Worm (Caenorhabditis elegans) whole organism, mixed stage, embryonic: ENCODE measurements around the gene AH9.3.
A peak's percentile ranks its signal among the peaks of the same experiment; 100 is the strongest.

Experiments used
- M03D4.4 ChIP-seq: sonication (generic microtip); optimal IDR thresholded peaks from 2 replicates; lab custom pipeline; 2017; ENCODE audit warnings: mild to moderate bottlenecking, missing genetic modification characterization, missing compliant biosample characterization
- bed-3 ChIP-seq: fragments of 200-800 bp; sonication (Bioruptor generic); optimal IDR thresholded peaks from 3 replicates; lab custom pipeline; 2018; ENCODE audit warnings: mild to moderate bottlenecking, missing genetic modification characterization, moderate library complexity, missing compliant biosample characterization
- blmp-1 ChIP-seq: fragments of 150-350 bp; optimal IDR thresholded peaks from 2 replicates; lab custom pipeline; 2014; ENCODE audit warnings: missing biosample characterization, missing genetic modification characterization
- ceh-43 ChIP-seq: fragments of 200-800 bp; sonication (Bioruptor generic); optimal IDR thresholded peaks from 2 replicates; lab custom pipeline; 2018; ENCODE audit warnings: mild to moderate bottlenecking, missing genetic modification characterization, moderate library complexity, missing compliant biosample characterization
- ceh-83 ChIP-seq: fragments of 200-800 bp; sonication (Bioruptor generic); optimal IDR thresholded peaks from 2 replicates; lab custom pipeline; 2018; ENCODE audit warnings: mild to moderate bottlenecking, missing genetic modification characterization, missing compliant biosample characterization
- ces-1 ChIP-seq: fragments of 150-350 bp; optimal IDR thresholded peaks from 2 replicates; lab custom pipeline; 2014; ENCODE audit warnings: missing biosample characterization, missing genetic modification reagents, missing genetic modification characterization
- cnd-1 ChIP-seq: fragments of 200-800 bp; sonication (Bioruptor generic); optimal IDR thresholded peaks from 2 replicates; lab custom pipeline; 2018; ENCODE audit warnings: mild to moderate bottlenecking, missing genetic modification characterization, missing compliant biosample characterization
- drap-1 ChIP-seq: fragments of 200-800 bp; sonication (Bioruptor generic); optimal IDR thresholded peaks from 3 replicates; lab custom pipeline; 2018; ENCODE audit warnings: mild to moderate bottlenecking, missing genetic modification characterization, missing compliant biosample characterization
- elt-1 ChIP-seq: sonication (generic microtip); optimal IDR thresholded peaks from 2 replicates; lab custom pipeline; 2017; ENCODE audit warnings: missing genetic modification characterization, mild to moderate bottlenecking, missing compliant biosample characterization, antibody characterized with exemption, moderate library complexity, borderline replicate concordance; ENCODE audit not compliant: insufficient read depth
- elt-3 ChIP-seq: fragments of 150-350 bp; optimal IDR thresholded peaks from 2 replicates; lab custom pipeline; 2014; ENCODE audit warnings: missing biosample characterization, missing genetic modification characterization
- flh-1 ChIP-seq: fragments of 200-800 bp; sonication (Bioruptor generic); optimal IDR thresholded peaks from 2 replicates; lab custom pipeline; 2018; ENCODE audit warnings: mild to moderate bottlenecking, missing genetic modification characterization, moderate library complexity, missing compliant biosample characterization
- ham-2 ChIP-seq: fragments of 200-800 bp; sonication (Bioruptor generic); optimal IDR thresholded peaks from 2 replicates; lab custom pipeline; 2018; ENCODE audit warnings: mild to moderate bottlenecking, missing genetic modification characterization, missing compliant biosample characterization
- hlh-1 ChIP-seq: fragments of 150-350 bp; optimal IDR thresholded peaks from 2 replicates; lab custom pipeline; 2014; ENCODE audit warnings: missing biosample characterization, missing genetic modification reagents, missing genetic modification characterization
- lin-32 ChIP-seq: fragments of 200-800 bp; sonication (Bioruptor generic); optimal IDR thresholded peaks from 2 replicates; lab custom pipeline; 2018; ENCODE audit warnings: mild to moderate bottlenecking, missing genetic modification characterization, missing compliant biosample characterization
- lsy-2 ChIP-seq: fragments of 150-350 bp; optimal IDR thresholded peaks from 2 replicates; lab custom pipeline; 2014; ENCODE audit warnings: missing biosample characterization, missing genetic modification characterization
- mab-5 ChIP-seq: fragments of 150-350 bp; optimal IDR thresholded peaks from 2 replicates; lab custom pipeline; 2014; ENCODE audit warnings: missing biosample characterization, missing genetic modification characterization
- mep-1 ChIP-seq: fragments of 150-350 bp; optimal IDR thresholded peaks from 2 replicates; lab custom pipeline; 2017; ENCODE audit warnings: missing biosample characterization, missing genetic modification reagents, missing genetic modification characterization, inconsistent platforms
- mls-2 ChIP-seq: sonication (generic microtip); optimal IDR thresholded peaks from 2 replicates; lab custom pipeline; 2016; ENCODE audit warnings: mild to moderate bottlenecking, missing genetic modification characterization, moderate library complexity, missing compliant biosample characterization
- nhr-12 ChIP-seq: fragments of 150-350 bp; optimal IDR thresholded peaks from 2 replicates; lab custom pipeline; 2014; ENCODE audit warnings: missing biosample characterization, missing genetic modification characterization
- nhr-2 ChIP-seq: fragments of 150-350 bp; optimal IDR thresholded peaks from 2 replicates; lab custom pipeline; 2014; ENCODE audit warnings: missing biosample characterization, missing genetic modification characterization
- nhr-237 ChIP-seq: fragments of 150-350 bp; optimal IDR thresholded peaks from 2 replicates; lab custom pipeline; 2014; ENCODE audit warnings: missing biosample characterization, missing genetic modification characterization
- nhr-28 ChIP-seq: fragments of 150-350 bp; optimal IDR thresholded peaks from 2 replicates; lab custom pipeline; 2014; ENCODE audit warnings: missing biosample characterization, missing genetic modification characterization
- nhr-76 ChIP-seq: sonication (generic microtip); optimal IDR thresholded peaks from 2 replicates; lab custom pipeline; 2017; ENCODE audit warnings: missing biosample characterization, missing genetic modification characterization
- sem-2 ChIP-seq: fragments of 200-800 bp; sonication (Bioruptor generic); optimal IDR thresholded peaks from 2 replicates; lab custom pipeline; 2018; ENCODE audit warnings: mild to moderate bottlenecking, missing genetic modification characterization, missing compliant biosample characterization
- snpc-4 ChIP-seq: fragments of 150-350 bp; optimal IDR thresholded peaks from 2 replicates; lab custom pipeline; 2014; ENCODE audit warnings: missing biosample characterization, missing genetic modification characterization
- sptf-1 ChIP-seq: sonication (generic microtip); optimal IDR thresholded peaks from 2 replicates; lab custom pipeline; 2017; ENCODE audit warnings: mild to moderate bottlenecking, missing genetic modification characterization, moderate library complexity, missing compliant biosample characterization
- tbx-8 ChIP-seq: fragments of 200-800 bp; sonication (Bioruptor generic); optimal IDR thresholded peaks from 2 replicates; lab custom pipeline; 2018; ENCODE audit warnings: mild to moderate bottlenecking, missing genetic modification characterization, moderate library complexity, missing compliant biosample characterization
- unc-120 ChIP-seq: sonication (generic microtip); optimal IDR thresholded peaks from 2 replicates; lab custom pipeline; 2017; ENCODE audit warnings: missing genetic modification characterization, missing compliant biosample characterization; ENCODE audit not compliant: poor library complexity, severe bottlenecking
- unc-39 ChIP-seq: fragments of 150-350 bp; optimal IDR thresholded peaks from 2 replicates; lab custom pipeline; 2014; ENCODE audit warnings: missing biosample characterization, missing genetic modification characterization
- unc-62 ChIP-seq: fragments of 150-350 bp; optimal IDR thresholded peaks from 2 replicates; lab custom pipeline; 2014; ENCODE audit warnings: missing biosample characterization, missing genetic modification reagents, missing genetic modification characterization
- zip-8 ChIP-seq: fragments of 150-350 bp; optimal IDR thresholded peaks from 2 replicates; lab custom pipeline; 2014; ENCODE audit warnings: missing biosample characterization, missing genetic modification characterization
- ztf-11 ChIP-seq: fragments of 150-350 bp; optimal IDR thresholded peaks from 2 replicates; lab custom pipeline; 2014; ENCODE audit warnings: missing biosample characterization, missing genetic modification characterization

Gene AH9.3

ce11 chrX:2231346-2231745 lies 29.6 kb downstream of the AH9.3 start:
- TF ChIP-seq nhr-237 (tag; lab: Kevin White, UChicago) (no peak), lsy-2 (no peak), nhr-2 (tag; lab: Kevin White, UChicago) (peak; percentile 94), blmp-1 (tag; lab: Kevin White, UChicago) (no peak), cnd-1 (tag; lab: Kevin White, UChicago) (no peak), unc-62 (GFP tag; lab: Kevin White, UChicago) (no peak), mep-1 (no peak), zip-8 (tag; lab: Kevin White, UChicago) (peak; percentile 69), unc-120 (tag; lab: Kevin White, UChicago) (no peak), drap-1 (GFP tag; lab: Kevin White, UChicago) (no peak), nhr-76 (tag; lab: Kevin White, UChicago) (no peak), ham-2 (GFP tag; lab: Kevin White, UChicago) (no peak), M03D4.4 (tag; lab: Kevin White, UChicago) (no peak), ceh-43 (GFP tag; lab: Kevin White, UChicago) (no peak), tbx-8 (GFP tag; lab: Kevin White, UChicago) (no peak), elt-3 (tag; lab: Kevin White, UChicago) (no peak), ceh-83 (GFP tag; lab: Kevin White, UChicago) (no peak), elt-1 (tag; lab: Kevin White, UChicago) (peak; percentile 12)

- TF ChIP-seq cnd-1 (tag; lab: Kevin White, UChicago) = no peak
- peak; percentile 75 for TF ChIP-seq lin-32 (GFP tag; lab: Kevin White, UChicago)
- TF ChIP-seq ham-2 (GFP tag; lab: Kevin White, UChicago) = no peak
- TF ChIP-seq bed-3 = no peak
Measured at ce11 chrX:2229305-2230172, 31.4 kb downstream of the AH9.3 start, which contains the start of gene lin-32. Gene lin-32 (minus strand): TSS chrX:2230122.

ce11 chrX:2226875-2227355 lies 34.0 kb downstream of the AH9.3 start:
- TF ChIP-seq drap-1 (GFP tag; lab: Kevin White, UChicago) (peak; percentile 84), nhr-237 (tag; lab: Kevin White, UChicago) (peak; percentile 38), sptf-1 (tag; lab: Kevin White, UChicago) (peak; percentile 92), nhr-2 (tag; lab: Kevin White, UChicago) (peak; percentile 94), M03D4.4 (tag; lab: Kevin White, UChicago) (peak; percentile 83), mab-5 (tag; lab: Kevin White, UChicago) (no peak), snpc-4 (tag; lab: Kevin White, UChicago) (no peak), flh-1 (GFP tag; lab: Kevin White, UChicago) (peak; percentile 67), unc-39 (tag; lab: Kevin White, UChicago) (no peak), lsy-2 (peak; percentile 18), ztf-11 (peak; percentile 55), zip-8 (tag; lab: Kevin White, UChicago) (peak; percentile 20), hlh-1 (tag; lab: Kevin White, UChicago) (peak; percentile 26), bed-3 (peak; percentile 71), nhr-28 (peak; percentile 0), mep-1 (peak; percentile 64), unc-62 (GFP tag; lab: Kevin White, UChicago) (peak; percentile 25), unc-120 (tag; lab: Kevin White, UChicago) (peak; percentile 73), ham-2 (GFP tag; lab: Kevin White, UChicago) (peak; percentile 73), ceh-43 (GFP tag; lab: Kevin White, UChicago) (peak; percentile 72), lin-32 (GFP tag; lab: Kevin White, UChicago) (peak; percentile 95), ceh-83 (GFP tag; lab: Kevin White, UChicago) (peak; percentile 86), ces-1 (GFP tag; lab: Kevin White, UChicago) (peak; percentile 30), mls-2 (tag; lab: Kevin White, UChicago) (peak; percentile 84), sem-2 (GFP tag; lab: Kevin White, UChicago) (peak; percentile 69), cnd-1 (tag; lab: Kevin White, UChicago) (peak; percentile 80), elt-1 (tag; lab: Kevin White, UChicago) (no peak), nhr-12 (tag; lab: Kevin White, UChicago) (no peak), tbx-8 (GFP tag; lab: Kevin White, UChicago) (no peak), blmp-1 (tag; lab: Kevin White, UChicago) (no peak)
